Fruit fly (Drosophila melanogaster): ENCODE data around the gene CG14691.

The CG14691 gene

dm6 chr3R:10755534-10755933 is at the start of gene CG14691:
Gene CG14691 (minus strand): TSS chr3R:10755634.
- TF ChIP-seq CG12768 (GFP tag; optimal IDR thresholded peaks at IDR 0.05) (no peak), CG7045 (GFP tag; optimal IDR thresholded peaks at IDR 0.05) (no peak), CG11617 (GFP tag; optimal IDR thresholded peaks at IDR 0.05) (no peak), toe (GFP tag; optimal IDR thresholded peaks at IDR 0.05) (no peak), ovo (GFP tag; optimal IDR thresholded peaks at IDR 0.05) (no peak), CG7101 (tag; optimal IDR thresholded peaks at IDR 0.05) (no peak), tj (GFP tag; optimal IDR thresholded peaks at IDR 0.05) (no peak), Crg-1 (GFP tag; optimal IDR thresholded peaks at IDR 0.05) (no peak), CG14711 (tag; optimal IDR thresholded peaks at IDR 0.05) (no peak), bab1 (GFP tag; optimal IDR thresholded peaks at IDR 0.05) (no peak)

DNA sequence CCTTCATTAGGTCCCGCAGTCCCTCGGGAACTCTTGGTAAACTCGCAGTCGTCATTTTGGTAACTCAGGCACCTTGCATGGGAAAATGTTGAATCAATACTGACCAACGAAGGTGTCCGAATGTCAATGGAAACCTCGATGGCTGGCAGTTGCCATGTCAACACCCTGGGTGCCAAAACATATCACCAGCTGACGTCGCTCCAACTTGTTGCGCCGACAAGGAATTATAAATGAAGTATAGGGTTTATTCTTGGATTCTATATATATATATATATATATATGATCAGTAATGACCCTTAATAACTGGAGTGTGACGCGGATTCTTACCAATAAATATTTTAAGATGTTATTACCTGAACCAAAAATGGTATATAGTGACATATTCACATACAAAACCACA is 48.4 kb upstream of the CG14691 start, which contains the start of gene CG14692:
Gene CG14692 (minus strand): TSS at position 101 of the 400 bp plus-strand sequence.
- TF ChIP-seq CG14711 (tag; optimal IDR thresholded peaks at IDR 0.05) = no peak
- no peak for TF ChIP-seq CG7045 (GFP tag; optimal IDR thresholded peaks at IDR 0.05)
- TF ChIP-seq toe (GFP tag; optimal IDR thresholded peaks at IDR 0.05) = no peak
- TF ChIP-seq CG5204 (GFP tag; optimal IDR thresholded peaks at IDR 0.05) = no peak
- TF ChIP-seq CG7101 (tag; optimal IDR thresholded peaks at IDR 0.05) = no peak
- TF ChIP-seq CG1620 (GFP tag; optimal IDR thresholded peaks at IDR 0.05) = no peak
- TF ChIP-seq Mnt (GFP tag; optimal IDR thresholded peaks at IDR 0.05) = no peak
- TF ChIP-seq Hr96 (GFP tag; optimal IDR thresholded peaks at IDR 0.05) = no peak
- TF ChIP-seq ovo (GFP tag; optimal IDR thresholded peaks at IDR 0.05) = no peak
- no peak for TF ChIP-seq cnc (optimal IDR thresholded peaks at IDR 0.05)
- TF ChIP-seq pad (GFP tag; optimal IDR thresholded peaks at IDR 0.05) = no peak
- no peak for TF ChIP-seq CG33017 (tag; optimal IDR thresholded peaks at IDR 0.05)
- TF ChIP-seq bab1 (GFP tag; optimal IDR thresholded peaks at IDR 0.05) = no peak
- no peak for TF ChIP-seq CG12768 (GFP tag; optimal IDR thresholded peaks at IDR 0.05)
- TF ChIP-seq cic (GFP tag; optimal IDR thresholded peaks at IDR 0.05) = no peak

DNA sequence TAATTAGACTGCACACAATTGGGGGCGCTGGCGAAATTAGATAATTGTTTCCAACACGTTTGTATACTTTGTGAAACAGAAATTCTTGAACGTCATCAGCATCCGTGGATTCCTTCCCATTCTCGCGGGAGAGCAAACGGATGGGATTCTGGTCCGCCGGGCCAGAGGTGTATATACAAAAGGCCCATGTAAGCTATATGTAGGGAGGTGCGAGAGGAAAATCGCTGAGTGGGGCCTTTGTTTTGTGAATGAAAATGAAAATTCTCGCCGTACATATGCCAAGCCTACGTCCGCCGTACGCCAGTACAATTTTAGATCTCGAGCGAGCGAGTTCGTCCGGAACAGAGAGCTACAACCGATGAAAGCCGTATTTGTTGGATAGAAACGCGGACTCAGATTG is 37.2 kb upstream of the CG14691 start, which contains the start of gene CG14687:
Gene CG14687 (plus strand): TSS at position 301 of the 400 bp plus-strand sequence.
- TF ChIP-seq Crg-1 (GFP tag; optimal IDR thresholded peaks at IDR 0.05) = no peak
- TF ChIP-seq CG5204 (GFP tag; optimal IDR thresholded peaks at IDR 0.05) = no peak
- TF ChIP-seq CG1620 (GFP tag; optimal IDR thresholded peaks at IDR 0.05) = no peak
- no peak for TF ChIP-seq pad (GFP tag; optimal IDR thresholded peaks at IDR 0.05)
- TF ChIP-seq CG33017 (tag; optimal IDR thresholded peaks at IDR 0.05) = no peak

- TF ChIP-seq cic (GFP tag; optimal IDR thresholded peaks at IDR 0.05) (no peak), Hr96 (GFP tag; optimal IDR thresholded peaks at IDR 0.05) (peak; percentile 69), Clk (GFP tag; optimal IDR thresholded peaks at IDR 0.05) (peak; percentile 5), toe (GFP tag; optimal IDR thresholded peaks at IDR 0.05) (peak; percentile 73), CG5204 (GFP tag; optimal IDR thresholded peaks at IDR 0.05) (peak; percentile 66), ovo (GFP tag; optimal IDR thresholded peaks at IDR 0.05) (no peak), kay (GFP tag; ENCODE audit: borderline replicate concordance) (peak; percentile 39), cnc (optimal IDR thresholded peaks at IDR 0.05) (no peak), pad (GFP tag; optimal IDR thresholded peaks at IDR 0.05) (peak; percentile 58), Crg-1 (GFP tag; optimal IDR thresholded peaks at IDR 0.05) (peak; percentile 59), tj (GFP tag; optimal IDR thresholded peaks at IDR 0.05) (no peak), CG12768 (GFP tag; optimal IDR thresholded peaks at IDR 0.05) (peak; percentile 2), CG7101 (tag; optimal IDR thresholded peaks at IDR 0.05) (peak; percentile 33), CG7045 (GFP tag; optimal IDR thresholded peaks at IDR 0.05) (peak; percentile 47), bab1 (GFP tag; optimal IDR thresholded peaks at IDR 0.05) (peak; percentile 47), CG14711 (tag; optimal IDR thresholded peaks at IDR 0.05) (peak; percentile 38), CG11617 (GFP tag; optimal IDR thresholded peaks at IDR 0.05) (peak; percentile 45), CG1620 (GFP tag; optimal IDR thresholded peaks at IDR 0.05) (peak; percentile 76), Mnt (GFP tag; optimal IDR thresholded peaks at IDR 0.05) (peak; percentile 75), CG33017 (tag; optimal IDR thresholded peaks at IDR 0.05) (no peak)
These were observed 32.8 kb upstream of the CG14691 start, which contains the start of the genes Art1 and Mcm5 for dm6 chr3R:10788186-10788585. Gene Art1 (minus strand): TSS chr3R:10788226. Gene Mcm5 (plus strand): TSS chr3R:10788524.

DNA sequence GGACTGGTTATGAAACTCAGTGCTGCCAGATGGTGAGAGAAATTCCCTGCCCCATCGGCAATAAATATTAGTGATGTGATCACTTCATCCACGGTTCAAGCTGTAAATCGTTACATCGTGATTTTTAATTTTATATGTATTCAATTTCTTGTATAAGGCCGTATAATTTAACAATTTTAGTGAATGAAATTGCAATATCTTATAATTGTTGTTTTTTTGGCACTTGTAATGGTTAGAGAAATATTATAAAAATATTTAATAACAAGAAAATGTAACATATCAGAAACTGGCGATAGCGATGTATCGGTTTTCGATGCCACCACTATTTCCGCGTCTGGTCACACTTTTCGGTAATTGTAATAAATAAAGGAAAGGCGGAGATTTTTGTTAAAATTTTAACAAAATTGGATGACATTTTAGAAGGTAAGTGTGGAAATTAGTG is 28.6 kb upstream of the CG14691 start, which contains the start of the genes mRpL37 and Rbp1:
Gene mRpL37 (minus strand): TSS at position 35 of the 442 bp plus-strand sequence.
Gene Rbp1 (plus strand): TSS at position 326 of the 442 bp plus-strand sequence.
- TF ChIP-seq CG7101 (tag; optimal IDR thresholded peaks at IDR 0.05) (peak; percentile 73), pad (GFP tag; optimal IDR thresholded peaks at IDR 0.05) (peak; percentile 60), CG11617 (GFP tag; optimal IDR thresholded peaks at IDR 0.05) (peak; percentile 71), Clk (GFP tag; optimal IDR thresholded peaks at IDR 0.05) (peak; percentile 28), cnc (optimal IDR thresholded peaks at IDR 0.05) (no peak), CG33017 (tag; optimal IDR thresholded peaks at IDR 0.05) (peak; percentile 13), Hr96 (GFP tag; optimal IDR thresholded peaks at IDR 0.05) (no peak), toe (GFP tag; optimal IDR thresholded peaks at IDR 0.05) (peak; percentile 85), cic (GFP tag; optimal IDR thresholded peaks at IDR 0.05) (no peak), Mnt (GFP tag; optimal IDR thresholded peaks at IDR 0.05) (peak; percentile 69), CG1620 (GFP tag; optimal IDR thresholded peaks at IDR 0.05) (peak; percentile 73), ovo (GFP tag; optimal IDR thresholded peaks at IDR 0.05) (peak; percentile 59), tj (GFP tag; optimal IDR thresholded peaks at IDR 0.05) (peak; percentile 71), kay (GFP tag; ENCODE audit: borderline replicate concordance) (peak; percentile 75), CG12768 (GFP tag; optimal IDR thresholded peaks at IDR 0.05) (peak; percentile 62), CG14711 (tag; optimal IDR thresholded peaks at IDR 0.05) (peak; percentile 71), Crg-1 (GFP tag; optimal IDR thresholded peaks at IDR 0.05) (peak; percentile 56), CG7045 (GFP tag; optimal IDR thresholded peaks at IDR 0.05) (peak; percentile 71), CG5204 (GFP tag; optimal IDR thresholded peaks at IDR 0.05) (peak; percentile 57), bab1 (GFP tag; optimal IDR thresholded peaks at IDR 0.05) (peak; percentile 77)

DNA sequence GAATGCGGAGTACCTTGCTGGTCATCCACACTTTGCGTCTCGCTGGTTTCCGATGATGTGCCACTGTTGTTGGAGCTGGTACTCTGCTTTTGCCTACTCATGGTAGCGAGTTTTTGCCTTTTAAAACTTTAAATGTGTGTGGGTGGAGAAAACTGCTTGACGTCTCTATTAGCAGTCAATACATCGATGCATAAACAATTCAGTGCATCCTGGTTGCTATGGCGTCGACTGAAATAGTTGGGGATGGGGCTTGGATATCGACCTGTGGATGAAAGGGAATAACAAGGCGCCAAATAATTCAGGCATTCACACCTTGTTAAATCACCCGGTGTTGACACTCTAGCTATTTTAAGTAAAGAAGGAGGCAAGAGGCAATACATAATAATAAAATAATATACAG is 26.7 kb upstream of the CG14691 start, which contains the start of gene CG42633:
Gene CG42633 (minus strand): TSS at position 101 of the 400 bp plus-strand sequence.
- no peak for TF ChIP-seq Mnt (GFP tag; optimal IDR thresholded peaks at IDR 0.05)
- TF ChIP-seq CG33017 (tag; optimal IDR thresholded peaks at IDR 0.05) = no peak
- TF ChIP-seq Crg-1 (GFP tag; optimal IDR thresholded peaks at IDR 0.05) = no peak
- TF ChIP-seq cic (GFP tag; optimal IDR thresholded peaks at IDR 0.05) = no peak
- no peak for TF ChIP-seq tj (GFP tag; optimal IDR thresholded peaks at IDR 0.05)
- no peak for TF ChIP-seq CG5204 (GFP tag; optimal IDR thresholded peaks at IDR 0.05)
- no peak for TF ChIP-seq bab1 (GFP tag; optimal IDR thresholded peaks at IDR 0.05)
- TF ChIP-seq CG12768 (GFP tag; optimal IDR thresholded peaks at IDR 0.05) = no peak
- no peak for TF ChIP-seq CG14711 (tag; optimal IDR thresholded peaks at IDR 0.05)
- no peak for TF ChIP-seq Clk (GFP tag; optimal IDR thresholded peaks at IDR 0.05)
- no peak for TF ChIP-seq CG7101 (tag; optimal IDR thresholded peaks at IDR 0.05)
- TF ChIP-seq CG7045 (GFP tag; optimal IDR thresholded peaks at IDR 0.05) = no peak
- no peak for TF ChIP-seq pad (GFP tag; optimal IDR thresholded peaks at IDR 0.05)
- no peak for TF ChIP-seq Hr96 (GFP tag; optimal IDR thresholded peaks at IDR 0.05)

Data from whole organism, adult.